Fruit fly (Drosophila melanogaster) S2 (cell line): ENCODE measurements around the gene Nna1.

Experiments
- CG8478 ChIP-seq: fragments of >200 bp; optimal IDR thresholded peaks from 2 replicates; lab custom pipeline; 2018
- CTCF ChIP-seq, 2 experiments: fragments of >200 bp; optimal IDR thresholded peaks; 2 replicates each; lab custom pipeline; 2018

Nna1 gene

dm6 chrX:13691992-13692391 is at the start of gene Nna1:
Gene Nna1 (plus strand): TSS chrX:13692292.
- TF ChIP-seq CTCF (optimal IDR thresholded peaks at IDR 0.05; lab: Kevin White, UChicago) = no peak
- no peak for TF ChIP-seq CG8478 (lab: Kevin White, UChicago)

dm6 chrX:13643961-13644360 is 48.1 kb upstream of the Nna1 start:
- TF ChIP-seq CG8478 (lab: Kevin White, UChicago) = no peak
- no peak for TF ChIP-seq CTCF (optimal IDR thresholded peaks at IDR 0.05; lab: Kevin White, UChicago)

dm6 chrX:13644696-13645393 is 47.2 kb upstream of the Nna1 start:
- TF ChIP-seq CTCF (optimal IDR thresholded peaks at IDR 0.05; lab: Kevin White, UChicago) (no peak), CG8478 (lab: Kevin White, UChicago) (no peak)

dm6 chrX:13646175-13646574 is 45.9 kb upstream of the Nna1 start:
- TF ChIP-seq CTCF (optimal IDR thresholded peaks at IDR 0.05; lab: Kevin White, UChicago) (no peak), CG8478 (lab: Kevin White, UChicago) (no peak)

dm6 chrX:13648819-13649218 is 43.3 kb upstream of the Nna1 start:
- no peak for TF ChIP-seq CG8478 (lab: Kevin White, UChicago)
- no peak for TF ChIP-seq CTCF (optimal IDR thresholded peaks at IDR 0.05; lab: Kevin White, UChicago)

- TF ChIP-seq CG8478 (lab: Kevin White, UChicago) (no peak), CTCF (optimal IDR thresholded peaks at IDR 0.05; lab: Kevin White, UChicago) (no peak)
Measured at dm6 chrX:13649801-13650200, 42.3 kb upstream of the Nna1 start.

dm6 chrX:13651170-13651569 is 40.9 kb upstream of the Nna1 start:
- no peak for TF ChIP-seq CG8478 (lab: Kevin White, UChicago)
- no peak for TF ChIP-seq CTCF (optimal IDR thresholded peaks at IDR 0.05; lab: Kevin White, UChicago)

- no peak for TF ChIP-seq CTCF (optimal IDR thresholded peaks at IDR 0.05; lab: Kevin White, UChicago)
- TF ChIP-seq CG8478 (lab: Kevin White, UChicago) = no peak
Measured at dm6 chrX:13667656-13668055, 24.4 kb upstream of the Nna1 start, which contains the start of the genes DNAlig4 and CG11164. Gene DNAlig4 (minus strand): TSS chrX:13667811. Gene CG11164 (plus strand): TSS chrX:13668014.

- TF ChIP-seq CG8478 (lab: Kevin White, UChicago) (no peak), CTCF (optimal IDR thresholded peaks at IDR 0.05; lab: Kevin White, UChicago) (no peak)
Measured at dm6 chrX:13669366-13669765, 22.7 kb upstream of the Nna1 start, which contains the start of gene CG15760. Gene CG15760 (plus strand): TSS chrX:13669699.

- no peak for TF ChIP-seq CG8478 (lab: Kevin White, UChicago)
- TF ChIP-seq CTCF (optimal IDR thresholded peaks at IDR 0.05; lab: Kevin White, UChicago) = no peak
Measured at dm6 chrX:13670329-13670847, 21.7 kb upstream of the Nna1 start.

dm6 chrX:13676458-13676944 is 15.6 kb upstream of the Nna1 start, which contains the start of gene CG11162:
Gene CG11162 (plus strand): TSS chrX:13676894.
- TF ChIP-seq CTCF (optimal IDR thresholded peaks at IDR 0.05; lab: Kevin White, UChicago) = no peak
- no peak for TF ChIP-seq CG8478 (lab: Kevin White, UChicago)

- TF ChIP-seq CG8478 (lab: Kevin White, UChicago) (no peak), CTCF (optimal IDR thresholded peaks at IDR 0.05; lab: Kevin White, UChicago) (no peak)
Measured at dm6 chrX:13677970-13678490, 14.1 kb upstream of the Nna1 start.

dm6 chrX:13679565-13679964 is 12.5 kb upstream of the Nna1 start:
- no peak for TF ChIP-seq CTCF (optimal IDR thresholded peaks at IDR 0.05; lab: Kevin White, UChicago)
- no peak for TF ChIP-seq CG8478 (lab: Kevin White, UChicago)

- TF ChIP-seq CTCF (optimal IDR thresholded peaks at IDR 0.05; lab: Kevin White, UChicago) (no peak), CG8478 (lab: Kevin White, UChicago) (no peak)
Measured at dm6 chrX:13680262-13680661, 11.8 kb upstream of the Nna1 start, which contains the start of gene CG12177. Gene CG12177 (minus strand): TSS chrX:13680500.

- TF ChIP-seq CG8478 (lab: Kevin White, UChicago) = no peak
- no peak for TF ChIP-seq CTCF (optimal IDR thresholded peaks at IDR 0.05; lab: Kevin White, UChicago)
Measured at dm6 chrX:13681906-13682305, 10.2 kb upstream of the Nna1 start.
